Fruit fly (Drosophila melanogaster) whole organism, embryonic: ENCODE measurements around the gene CG2865.

Source experiments
- Atf6 ChIP-seq: fragments of 200-800 bp; sonication (Bioruptor generic); IDR thresholded peaks from 2 replicates; pipeline ENCODE4 v1.3.6; 2022; ENCODE audit warnings: missing biosample characterization, missing genetic modification characterization
- CG10321 ChIP-seq: fragments of 200-800 bp; sonication (Bioruptor generic); IDR thresholded peaks from 2 replicates; pipeline ENCODE4 v1.3.6; 2022; ENCODE audit warnings: missing biosample characterization, missing genetic modification characterization
- CG12391 ChIP-seq: fragments of 200-800 bp; sonication (Bioruptor generic); optimal IDR thresholded peaks from 3 replicates; lab custom pipeline; 2018; ENCODE audit warnings: missing biosample characterization, mild to moderate bottlenecking, missing genetic modification characterization, moderate library complexity
- CG14667 ChIP-seq: fragments of 200-800 bp; sonication (Bioruptor generic); IDR thresholded peaks from 2 replicates; pipeline ENCODE4 v1.3.6; 2022; ENCODE audit warnings: missing biosample characterization, missing genetic modification characterization
- CG14965 ChIP-seq: fragments of 200-800 bp; sonication (Bioruptor generic); optimal IDR thresholded peaks from 2 replicates; lab custom pipeline; 2016; ENCODE audit warnings: missing biosample characterization, missing genetic modification characterization, borderline replicate concordance
- CG15479 ChIP-seq: fragments of 200-800 bp; sonication (Bioruptor generic); optimal IDR thresholded peaks from 3 replicates; lab custom pipeline; 2019; ENCODE audit warnings: missing biosample characterization, mild to moderate bottlenecking, missing genetic modification characterization, moderate library complexity
- CG17186 ChIP-seq: fragments of 200-800 bp; sonication (Bioruptor generic); optimal IDR thresholded peaks from 3 replicates; lab custom pipeline; 2017; ENCODE audit warnings: missing biosample characterization, missing genetic modification reagents, missing genetic modification characterization
- CG17359 ChIP-seq: fragments of 200-800 bp; sonication (Bioruptor generic); optimal IDR thresholded peaks from 3 replicates; lab custom pipeline; 2018; ENCODE audit warnings: missing biosample characterization, mild to moderate bottlenecking, missing genetic modification characterization, moderate library complexity
- CG18262 ChIP-seq: fragments of 200-800 bp; optimal IDR thresholded peaks from 3 replicates; lab custom pipeline; 2019; ENCODE audit warnings: missing biosample characterization, mild to moderate bottlenecking, missing genetic modification characterization, moderate library complexity
- CG2712 ChIP-seq: fragments of 200-800 bp; optimal IDR thresholded peaks from 3 replicates; lab custom pipeline; 2019; ENCODE audit warnings: missing biosample characterization, mild to moderate bottlenecking, missing genetic modification characterization, moderate library complexity
- CG31365 ChIP-seq: fragments of 200-800 bp; sonication (Bioruptor generic); optimal IDR thresholded peaks from 2 replicates; lab custom pipeline; 2018; ENCODE audit warnings: missing biosample characterization, mild to moderate bottlenecking, missing genetic modification characterization
- CG32532 ChIP-seq: fragments of 200-800 bp; sonication (Bioruptor generic); IDR thresholded peaks from 2 replicates; pipeline ENCODE4 v1.3.6; 2022; ENCODE audit warnings: missing biosample characterization, missing genetic modification characterization
- CG32772 ChIP-seq: fragments of 200-800 bp; sonication (Bioruptor generic); IDR thresholded peaks from 2 replicates; pipeline ENCODE4 v1.3.6; 2022; ENCODE audit warnings: missing biosample characterization, missing genetic modification characterization
- CG33557 ChIP-seq: fragments of 200-800 bp; sonication (Bioruptor generic); optimal IDR thresholded peaks from 2 replicates; lab custom pipeline; 2019; ENCODE audit warnings: missing biosample characterization, mild to moderate bottlenecking, missing genetic modification characterization, moderate library complexity
- CG34224 ChIP-seq: fragments of 200-800 bp; sonication (Bioruptor generic); IDR thresholded peaks from 3 replicates; pipeline ENCODE4 v1.3.6; 2022; ENCODE audit warnings: missing biosample characterization, missing genetic modification characterization; ENCODE audit not compliant: partially characterized antibody
- CG3726 ChIP-seq: fragments of 200-800 bp; sonication (Bioruptor generic); IDR thresholded peaks from 3 replicates; pipeline ENCODE4, ENCODE4 v1.3.6; 2022; ENCODE audit warnings: missing biosample characterization, missing genetic modification characterization
- CG4328 ChIP-seq: fragments of 200-800 bp; sonication (Bioruptor generic); optimal IDR thresholded peaks from 3 replicates; lab custom pipeline; 2017; ENCODE audit warnings: missing biosample characterization, missing genetic modification reagents, missing genetic modification characterization
- CG6689 ChIP-seq: fragments of 200-800 bp; sonication (Bioruptor generic); IDR thresholded peaks from 2 replicates; pipeline ENCODE4 v1.3.6; 2022; ENCODE audit warnings: missing biosample characterization, missing genetic modification characterization
- CG7987 ChIP-seq: fragments of 200-800 bp; sonication (Bioruptor generic); optimal IDR thresholded peaks from 2 replicates; lab custom pipeline; 2018; ENCODE audit warnings: missing biosample characterization, mild to moderate bottlenecking, missing genetic modification characterization, moderate library complexity
- CG8089 ChIP-seq: fragments of 200-800 bp; sonication (Bioruptor generic); optimal IDR thresholded peaks from 3 replicates; lab custom pipeline; 2016; ENCODE audit warnings: missing biosample characterization, missing genetic modification characterization
- CG8924 ChIP-seq: fragments of 200-800 bp; optimal IDR thresholded peaks from 3 replicates; lab custom pipeline; 2019; ENCODE audit warnings: missing biosample characterization, mild to moderate bottlenecking, missing genetic modification characterization, moderate library complexity
- CG9437 ChIP-seq: fragments of 200-800 bp; sonication (Bioruptor generic); optimal IDR thresholded peaks from 2 replicates; lab custom pipeline; 2018; ENCODE audit warnings: missing biosample characterization, mild to moderate bottlenecking, missing genetic modification characterization
- CG9727 ChIP-seq: fragments of 200-800 bp; sonication (Bioruptor generic); optimal IDR thresholded peaks from 3 replicates; lab custom pipeline; 2017; ENCODE audit warnings: missing biosample characterization, mild to moderate bottlenecking, missing genetic modification characterization
- CG9797 ChIP-seq: fragments of 200-800 bp; sonication (Bioruptor generic); optimal IDR thresholded peaks from 3 replicates; lab custom pipeline; 2018; ENCODE audit warnings: missing biosample characterization, mild to moderate bottlenecking, missing genetic modification characterization
- Chrac-16 ChIP-seq: fragments of 200-800 bp; sonication (Bioruptor generic); optimal IDR thresholded peaks from 3 replicates; lab custom pipeline; 2016; ENCODE audit warnings: missing biosample characterization, missing genetic modification characterization
- D19B ChIP-seq: fragments of 200-800 bp; sonication (Bioruptor generic); optimal IDR thresholded peaks from 2 replicates; lab custom pipeline; 2017; ENCODE audit warnings: missing biosample characterization, mild to moderate bottlenecking, missing genetic modification characterization
- Dll ChIP-seq: fragments of 200-800 bp; sonication (Bioruptor generic); IDR thresholded peaks from 4 replicates; pipeline ENCODE4 v1.3.6; 2022; ENCODE audit warnings: missing biosample characterization, missing genetic modification characterization; ENCODE audit not compliant: partially characterized antibody
- E2f1 ChIP-seq: fragments of 200-800 bp; sonication (Bioruptor generic); IDR thresholded peaks from 2 replicates; pipeline ENCODE4 v1.3.6; 2022; ENCODE audit warnings: missing biosample characterization, missing genetic modification characterization
- Ets65A ChIP-seq: fragments of 200-800 bp; sonication (Bioruptor generic); peaks from one replicate; lab custom pipeline; 2016; ENCODE audit warnings: missing biosample characterization, missing genetic modification characterization
- Mes4 ChIP-seq: fragments of 200-800 bp; sonication (Bioruptor generic); optimal IDR thresholded peaks from 2 replicates; lab custom pipeline; 2016; ENCODE audit warnings: missing biosample characterization, missing genetic modification characterization
- Mrtf ChIP-seq: fragments of 200-800 bp; sonication (Bioruptor generic); IDR thresholded peaks from 3 replicates; pipeline ENCODE4 v1.3.6; 2022; ENCODE audit warnings: missing biosample characterization, missing genetic modification characterization
- Rx ChIP-seq: fragments of 200-800 bp; sonication (Bioruptor generic); IDR thresholded peaks from 2 replicates; pipeline ENCODE4 v1.3.6; 2022; ENCODE audit warnings: missing biosample characterization, missing genetic modification characterization
- Sry-β ChIP-seq: fragments of 200-800 bp; sonication (Bioruptor generic); optimal IDR thresholded peaks from 2 replicates; lab custom pipeline; 2018; ENCODE audit warnings: missing biosample characterization, mild to moderate bottlenecking, missing genetic modification characterization, moderate library complexity
- Xbp1 ChIP-seq: fragments of 200-800 bp; sonication (Bioruptor generic); optimal IDR thresholded peaks from 3 replicates; lab custom pipeline; 2016; ENCODE audit warnings: missing biosample characterization, mild to moderate bottlenecking, missing genetic modification characterization
- chinmo ChIP-seq: fragments of 200-800 bp; sonication (Bioruptor generic); IDR thresholded peaks from 4 replicates; pipeline ENCODE4 v1.3.6; 2022; ENCODE audit warnings: missing biosample characterization, missing genetic modification characterization; ENCODE audit not compliant: partially characterized antibody
- eve ChIP-seq, 2 experiments: fragments of >200 bp; optimal IDR thresholded peaks; 2 replicates each; lab custom pipeline; 2017; ENCODE audit warnings: missing biosample characterization in 2 of 2, missing genetic modification characterization in 2 of 2
- gt ChIP-seq: fragments of 200-800 bp; sonication (Bioruptor generic); IDR thresholded peaks from 2 replicates; pipeline ENCODE4 v1.3.6; 2022; ENCODE audit warnings: missing biosample characterization, missing genetic modification characterization
- hbn ChIP-seq: fragments of 200-800 bp; sonication (Bioruptor generic); IDR thresholded peaks from 2 replicates; pipeline ENCODE4 v1.3.6; 2022; ENCODE audit warnings: missing biosample characterization, missing genetic modification characterization; ENCODE audit not compliant: partially characterized antibody
- kay ChIP-seq: fragments of 200-800 bp; sonication (Bioruptor generic); optimal IDR thresholded peaks from 2 replicates; lab custom pipeline; 2016; ENCODE audit warnings: missing biosample characterization, missing genetic modification characterization
- kni ChIP-seq: fragments of 200-800 bp; sonication (Bioruptor generic); optimal IDR thresholded peaks from 3 replicates; lab custom pipeline; 2017; ENCODE audit warnings: mild to moderate bottlenecking, missing biosample characterization, missing genetic modification reagents, missing genetic modification characterization
- lola ChIP-seq, 3 experiments: fragments of >200 bp in 2 of 3; fragments of 200-800 bp in 1 of 3; sonication (Bioruptor generic) in 1 of 3; optimal IDR thresholded peaks; 2 replicates each; lab custom pipeline; 2017 to 2019; ENCODE audit warnings: missing biosample characterization in 3 of 3, missing genetic modification characterization in 3 of 3, mild to moderate bottlenecking in 1 of 3, moderate library complexity in 1 of 3
- schlank ChIP-seq: fragments of 200-800 bp; sonication (Bioruptor generic); optimal IDR thresholded peaks from 2 replicates; lab custom pipeline; 2018; ENCODE audit warnings: missing biosample characterization, mild to moderate bottlenecking, missing genetic modification characterization
- scrt ChIP-seq: fragments of 200-800 bp; sonication (Bioruptor generic); optimal IDR thresholded peaks from 2 replicates; lab custom pipeline; 2018; ENCODE audit warnings: missing biosample characterization, mild to moderate bottlenecking, missing genetic modification characterization, moderate library complexity
- slp2 ChIP-seq: fragments of 200-800 bp; sonication (Bioruptor generic); optimal IDR thresholded peaks from 2 replicates; lab custom pipeline; 2016; ENCODE audit warnings: missing biosample characterization, missing genetic modification characterization
- sr ChIP-seq: fragments of 200-800 bp; sonication (Bioruptor generic); IDR thresholded peaks from 3 replicates; pipeline ENCODE4 v1.3.6; 2022; ENCODE audit warnings: missing biosample characterization, missing genetic modification characterization
- tna ChIP-seq: fragments of 200-800 bp; sonication (Bioruptor generic); IDR thresholded peaks from 2 replicates; pipeline ENCODE4 v1.3.6; 2022; ENCODE audit warnings: missing biosample characterization, missing genetic modification characterization; ENCODE audit not compliant: partially characterized antibody
- unc-4 ChIP-seq: fragments of 200-800 bp; sonication (Bioruptor generic); IDR thresholded peaks from 2 replicates; pipeline ENCODE4 v1.3.6; 2022; ENCODE audit warnings: missing biosample characterization, missing genetic modification characterization; ENCODE audit not compliant: partially characterized antibody
- zfh2 ChIP-seq: fragments of 200-800 bp; sonication (Bioruptor generic); optimal IDR thresholded peaks from 2 replicates; lab custom pipeline; 2016; ENCODE audit warnings: missing biosample characterization, missing genetic modification characterization

Gene CG2865

dm6 chrX:2293294-2293988 lies at the start of gene CG2865 (continued):
- TF ChIP-seq tna (GFP tag; lab: Robert Waterston, UW): 0 out of 2 replicates have a peak, but pooled peaks have one; percentile 43
- peak; percentile 90 for TF ChIP-seq schlank
- TF ChIP-seq E2f1 (GFP tag; lab: Robert Waterston, UW): peak; percentile 84
- TF ChIP-seq chinmo (GFP tag; lab: Robert Waterston, UW): peak; percentile 92
- TF ChIP-seq Atf6 (GFP tag; lab: Robert Waterston, UW): peak; percentile 93
- peak; percentile 87 for TF ChIP-seq Mrtf (GFP tag; lab: Robert Waterston, UW)
- peak; percentile 91 for TF ChIP-seq CG9437 (GFP tag; lab: Kevin White, UChicago)
- peak; percentile 91 for TF ChIP-seq CG6689 (GFP tag; lab: Robert Waterston, UW)
- TF ChIP-seq zfh2: peak; percentile 88
- TF ChIP-seq gt (GFP tag; lab: Robert Waterston, UW): peak; percentile 48
- peak; percentile 93 for TF ChIP-seq CG9727 (GFP tag; lab: Kevin White, UChicago)
- TF ChIP-seq eve (GFP tag; optimal IDR thresholded peaks at IDR 0.05; lab: Kevin White, UChicago): peak in 1 of 2 experiments; percentile 99
- peak; percentile 84 for TF ChIP-seq Mes4 (GFP tag; lab: Kevin White, UChicago)
- TF ChIP-seq lola (GFP tag; optimal IDR thresholded peaks at IDR 0.05; lab: Kevin White, UChicago): peak in 1 of 3 experiments; percentile 94
- TF ChIP-seq kay: peak; percentile 91
- peak; percentile 90 for TF ChIP-seq Chrac-16
- TF ChIP-seq CG8089 (GFP tag; lab: Kevin White, UChicago): peak; percentile 85
- peak; percentile 86 for TF ChIP-seq CG31365 (tag; lab: Kevin White, UChicago)
- peak; percentile 78 for TF ChIP-seq CG17186 (GFP tag; lab: Kevin White, UChicago)
- peak; percentile 75 for TF ChIP-seq CG14667 (GFP tag; lab: Robert Waterston, UW)
- TF ChIP-seq CG9797 (GFP tag; lab: Kevin White, UChicago): peak; percentile 11
- TF ChIP-seq CG7987 (GFP tag; lab: Kevin White, UChicago): peak; percentile 85
- TF ChIP-seq Dll (GFP tag; lab: Robert Waterston, UW): no peak
- no peak for TF ChIP-seq hbn
- peak; percentile 92 for TF ChIP-seq scrt (GFP tag; lab: Kevin White, UChicago)
- TF ChIP-seq CG33557 (GFP tag; lab: Kevin White, UChicago): peak; percentile 93
- 0 out of 3 replicates have a peak, but pooled peaks have one; percentile 63 for TF ChIP-seq CG3726 (GFP tag; lab: Robert Waterston, UW)
- TF ChIP-seq Rx (GFP tag; lab: Robert Waterston, UW): peak; percentile 69
- peak; percentile 96 for TF ChIP-seq CG12391 (tag; lab: Kevin White, UChicago)
- peak; percentile 87 for TF ChIP-seq D19B (GFP tag; lab: Kevin White, UChicago)
- TF ChIP-seq CG10321: peak; percentile 11; the same call in 1 of the 2 replicates
- TF ChIP-seq Xbp1 (GFP tag; lab: Kevin White, UChicago): peak; percentile 91
- TF ChIP-seq CG18262 (tag; lab: Kevin White, UChicago): peak; percentile 95
- peak; percentile 98 for TF ChIP-seq CG8924
- TF ChIP-seq sr (GFP tag; lab: Robert Waterston, UW): peak; percentile 93
- peak; percentile 97 for TF ChIP-seq kni (GFP tag; lab: Kevin White, UChicago)
- peak; percentile 91 for TF ChIP-seq CG32532 (GFP tag; lab: Robert Waterston, UW)
- peak; percentile 80 for TF ChIP-seq CG32772
- TF ChIP-seq CG17359: peak; percentile 94
- TF ChIP-seq CG2712 (tag; lab: Kevin White, UChicago): peak; percentile 96
- peak; percentile 95 for TF ChIP-seq CG4328
- peak; percentile 74 for TF ChIP-seq CG14965 (GFP tag; lab: Kevin White, UChicago)
- peak; percentile 85 for TF ChIP-seq slp2
- peak; percentile 63 for TF ChIP-seq Sry-β (GFP tag; lab: Kevin White, UChicago)
- TF ChIP-seq CG34224 (GFP tag; lab: Robert Waterston, UW): no peak; the same call in 2 of the 3 replicates
- peak; percentile 45; the same call in 1 of the 2 replicates for TF ChIP-seq unc-4 (GFP tag; lab: Robert Waterston, UW)
- peak; percentile 97 for TF ChIP-seq Ets65A (GFP tag; lab: Kevin White, UChicago)
- TF ChIP-seq CG15479 (GFP tag; lab: Kevin White, UChicago): peak; percentile 77
